Fruit fly (Drosophila melanogaster) whole organism, prepupa: ENCODE results near the gene Takl2.

Experiments used
- CG11294 ChIP-seq: fragments of 200-800 bp; sonication (Bioruptor generic); IDR thresholded peaks from 2 replicates; pipeline ENCODE4 v1.3.6; 2022; ENCODE audit warnings: missing biosample characterization, missing genetic modification characterization
- CG16779 ChIP-seq: fragments of 200-800 bp; sonication (Bioruptor generic); optimal IDR thresholded peaks from 3 replicates; lab custom pipeline; 2017; ENCODE audit warnings: missing biosample characterization, mild to moderate bottlenecking, missing genetic modification characterization
- CG3032 ChIP-seq: fragments of 200-800 bp; optimal IDR thresholded peaks from 2 replicates; lab custom pipeline; 2019; ENCODE audit warnings: missing biosample characterization, mild to moderate bottlenecking, missing genetic modification characterization, moderate library complexity
- CG6276 ChIP-seq: fragments of 200-800 bp; sonication (Bioruptor generic); optimal IDR thresholded peaks from 2 replicates; lab custom pipeline; 2017; ENCODE audit warnings: missing biosample characterization, mild to moderate bottlenecking, missing genetic modification characterization
- CG6792 ChIP-seq: fragments of 200-800 bp; sonication (Bioruptor generic); optimal IDR thresholded peaks from 3 replicates; lab custom pipeline; 2016; ENCODE audit warnings: missing biosample characterization, missing genetic modification characterization
- CG6808 ChIP-seq: fragments of 200-800 bp; sonication (Bioruptor generic); optimal IDR thresholded peaks from 3 replicates; lab custom pipeline; 2017; ENCODE audit warnings: missing biosample characterization, missing genetic modification characterization, mild to moderate bottlenecking, moderate library complexity, missing genetic modification reagents
- Hr39 ChIP-seq: fragments of 200-800 bp; sonication (Bioruptor generic); optimal IDR thresholded peaks from 2 replicates; lab custom pipeline; 2016; ENCODE audit warnings: missing biosample characterization, missing genetic modification characterization
- Lpt ChIP-seq: fragments of 200-800 bp; sonication (Bioruptor generic); optimal IDR thresholded peaks from 3 replicates; lab custom pipeline; 2016; ENCODE audit warnings: missing biosample characterization, missing genetic modification characterization
- Smox ChIP-seq: fragments of 200-800 bp; sonication (Bioruptor generic); optimal IDR thresholded peaks from 3 replicates; lab custom pipeline; 2016; ENCODE audit warnings: missing biosample characterization, missing genetic modification characterization
- Sox102F ChIP-seq: fragments of 200-800 bp; sonication (Bioruptor generic); optimal IDR thresholded peaks from 2 replicates; lab custom pipeline; 2016; ENCODE audit warnings: missing biosample characterization, mild to moderate bottlenecking, missing genetic modification characterization
- Sox15 ChIP-seq: fragments of 200-800 bp; sonication (Bioruptor generic); optimal IDR thresholded peaks from 3 replicates; lab custom pipeline; 2016; ENCODE audit warnings: missing biosample characterization, missing genetic modification characterization
- achi ChIP-seq: fragments of 200-800 bp; sonication (Bioruptor generic); optimal IDR thresholded peaks from 3 replicates; lab custom pipeline; 2016; ENCODE audit warnings: missing biosample characterization, missing genetic modification characterization
- dac ChIP-seq: fragments of 200-800 bp; sonication (Bioruptor generic); optimal IDR thresholded peaks from 2 replicates; lab custom pipeline; 2017; ENCODE audit warnings: missing biosample characterization, mild to moderate bottlenecking, missing genetic modification characterization
- pdm3 ChIP-seq: fragments of 200-800 bp; sonication (Bioruptor generic); optimal IDR thresholded peaks from 3 replicates; lab custom pipeline; 2016; ENCODE audit warnings: missing biosample characterization, missing genetic modification characterization

- TF ChIP-seq CG16779 (no peak), Sox102F (no peak), CG6808 (no peak), Sox15 (GFP tag; lab: Kevin White, UChicago) (no peak), dac (GFP tag; lab: Kevin White, UChicago) (no peak), Smox (GFP tag; lab: Kevin White, UChicago) (no peak), Lpt (GFP tag; lab: Kevin White, UChicago) (no peak), CG6276 (GFP tag; lab: Kevin White, UChicago) (no peak), CG6792 (GFP tag; lab: Kevin White, UChicago) (no peak), Hr39 (GFP tag; lab: Kevin White, UChicago) (no peak), CG11294 (GFP tag; lab: Robert Waterston, UW) (no peak), CG3032 (tag; lab: Kevin White, UChicago) (no peak), achi (no peak), pdm3 (GFP tag; lab: Kevin White, UChicago) (no peak)
Measured at dm6 chr3R:22718401-22718800, 15.2 kb downstream of the Takl2 start.
